Fruit fly (Drosophila melanogaster) whole organism, prepupa: ENCODE data around the gene GABPI.
A peak's percentile ranks its signal among the peaks of the same experiment; 100 is the strongest.

Experiments used
- Blimp-1 ChIP-seq: fragments of 200-800 bp; sonication (Bioruptor generic); optimal IDR thresholded peaks from 3 replicates; lab custom pipeline; 2017; ENCODE audit warnings: missing biosample characterization, missing genetic modification characterization, mild to moderate bottlenecking, moderate library complexity, missing genetic modification reagents
- CG10669 ChIP-seq: fragments of 200-800 bp; sonication (Bioruptor generic); optimal IDR thresholded peaks from 3 replicates; lab custom pipeline; 2018; ENCODE audit warnings: missing biosample characterization, mild to moderate bottlenecking, missing genetic modification characterization, moderate library complexity
- CG11762 ChIP-seq: fragments of 200-800 bp; sonication (Bioruptor generic); optimal IDR thresholded peaks from 3 replicates; lab custom pipeline; 2016; ENCODE audit warnings: missing biosample characterization, missing genetic modification characterization; ENCODE audit not compliant: insufficient read depth
- CG15336 ChIP-seq: fragments of 200-800 bp; sonication (Bioruptor generic); IDR thresholded peaks from 2 replicates; pipeline ENCODE4 v1.3.6; 2022; ENCODE audit warnings: missing biosample characterization, missing genetic modification characterization
- CG1621 ChIP-seq: fragments of 200-800 bp; sonication (Bioruptor generic); optimal IDR thresholded peaks from 3 replicates; lab custom pipeline; 2018; ENCODE audit warnings: missing biosample characterization, mild to moderate bottlenecking, missing genetic modification characterization
- CG16779 ChIP-seq: fragments of 200-800 bp; sonication (Bioruptor generic); optimal IDR thresholded peaks from 3 replicates; lab custom pipeline; 2017; ENCODE audit warnings: missing biosample characterization, mild to moderate bottlenecking, missing genetic modification characterization
- CG31627 ChIP-seq: fragments of 200-800 bp; sonication (Bioruptor generic); optimal IDR thresholded peaks from 3 replicates; lab custom pipeline; 2016; ENCODE audit warnings: missing biosample characterization, missing genetic modification characterization
- CG32006 ChIP-seq: fragments of 200-800 bp; sonication (Bioruptor generic); optimal IDR thresholded peaks from 3 replicates; lab custom pipeline; 2017; ENCODE audit warnings: missing biosample characterization, mild to moderate bottlenecking, missing genetic modification characterization
- CG34406 ChIP-seq: fragments of 200-800 bp; sonication (Bioruptor generic); optimal IDR thresholded peaks from 3 replicates; lab custom pipeline; 2016; ENCODE audit warnings: missing biosample characterization, missing genetic modification characterization
- CG3919 ChIP-seq: fragments of 200-800 bp; sonication (Bioruptor generic); optimal IDR thresholded peaks from 3 replicates; lab custom pipeline; 2016; ENCODE audit warnings: missing biosample characterization, missing genetic modification characterization
- CG4318 ChIP-seq: fragments of 200-800 bp; sonication (Bioruptor generic); optimal IDR thresholded peaks from 3 replicates; lab custom pipeline; 2017; ENCODE audit warnings: missing biosample characterization, mild to moderate bottlenecking, missing genetic modification characterization
- CG6276 ChIP-seq: fragments of 200-800 bp; sonication (Bioruptor generic); optimal IDR thresholded peaks from 2 replicates; lab custom pipeline; 2017; ENCODE audit warnings: missing biosample characterization, mild to moderate bottlenecking, missing genetic modification characterization
- CG6792 ChIP-seq: fragments of 200-800 bp; sonication (Bioruptor generic); optimal IDR thresholded peaks from 3 replicates; lab custom pipeline; 2016; ENCODE audit warnings: missing biosample characterization, missing genetic modification characterization
- CG6808 ChIP-seq: fragments of 200-800 bp; sonication (Bioruptor generic); optimal IDR thresholded peaks from 3 replicates; lab custom pipeline; 2017; ENCODE audit warnings: missing biosample characterization, missing genetic modification characterization, mild to moderate bottlenecking, moderate library complexity, missing genetic modification reagents
- CG7368 ChIP-seq: fragments of 200-800 bp; sonication (Bioruptor generic); optimal IDR thresholded peaks from 3 replicates; lab custom pipeline; 2016; ENCODE audit warnings: missing biosample characterization, missing genetic modification characterization
- CG8119 ChIP-seq: fragments of 200-800 bp; sonication (Bioruptor generic); IDR thresholded peaks from 3 replicates; pipeline ENCODE4 v1.3.6; 2022; ENCODE audit warnings: missing biosample characterization, missing genetic modification characterization
- Eip75B ChIP-seq: fragments of 200-800 bp; sonication (Bioruptor generic); optimal IDR thresholded peaks from 3 replicates; lab custom pipeline; 2016; ENCODE audit warnings: missing biosample characterization, missing genetic modification characterization
- Eip93F ChIP-seq: fragments of 200-800 bp; sonication (Bioruptor generic); optimal IDR thresholded peaks from 2 replicates; lab custom pipeline; 2016; ENCODE audit warnings: missing biosample characterization, mild to moderate bottlenecking, missing genetic modification characterization
- Ets21C ChIP-seq: fragments of 200-800 bp; sonication (Bioruptor generic); optimal IDR thresholded peaks from 3 replicates; lab custom pipeline; 2016; ENCODE audit warnings: missing biosample characterization, missing genetic modification characterization
- Gug ChIP-seq: fragments of 200-800 bp; sonication (Bioruptor generic); IDR thresholded peaks from 2 replicates; pipeline ENCODE4 v1.3.6; 2022; ENCODE audit warnings: missing biosample characterization, missing genetic modification characterization
- Hr39 ChIP-seq: fragments of 200-800 bp; sonication (Bioruptor generic); optimal IDR thresholded peaks from 2 replicates; lab custom pipeline; 2016; ENCODE audit warnings: missing biosample characterization, missing genetic modification characterization
- Hr4 ChIP-seq: fragments of 200-800 bp; sonication (Bioruptor generic); optimal IDR thresholded peaks from 3 replicates; lab custom pipeline; 2016; ENCODE audit warnings: missing biosample characterization, missing genetic modification characterization
- Lpt ChIP-seq: fragments of 200-800 bp; sonication (Bioruptor generic); optimal IDR thresholded peaks from 3 replicates; lab custom pipeline; 2016; ENCODE audit warnings: missing biosample characterization, missing genetic modification characterization
- Sox102F ChIP-seq: fragments of 200-800 bp; sonication (Bioruptor generic); optimal IDR thresholded peaks from 2 replicates; lab custom pipeline; 2016; ENCODE audit warnings: missing biosample characterization, mild to moderate bottlenecking, missing genetic modification characterization
- Sox15 ChIP-seq: fragments of 200-800 bp; sonication (Bioruptor generic); optimal IDR thresholded peaks from 3 replicates; lab custom pipeline; 2016; ENCODE audit warnings: missing biosample characterization, missing genetic modification characterization
- acj6 ChIP-seq: fragments of 200-800 bp; sonication (Bioruptor generic); optimal IDR thresholded peaks from 3 replicates; lab custom pipeline; 2016; ENCODE audit warnings: missing biosample characterization, missing genetic modification characterization
- dsx ChIP-seq: fragments of 200-800 bp; optimal IDR thresholded peaks from 3 replicates; lab custom pipeline; 2019; ENCODE audit warnings: missing biosample characterization, mild to moderate bottlenecking, missing genetic modification characterization, moderate library complexity; ENCODE audit not compliant: poor library complexity, severe bottlenecking
- esn ChIP-seq: fragments of 200-800 bp; sonication (Bioruptor generic); optimal IDR thresholded peaks from 2 replicates; lab custom pipeline; 2016; ENCODE audit warnings: missing biosample characterization, mild to moderate bottlenecking, missing genetic modification characterization, moderate library complexity
- fd85E ChIP-seq: fragments of 200-800 bp; sonication (Bioruptor generic); optimal IDR thresholded peaks from 3 replicates; lab custom pipeline; 2016; ENCODE audit warnings: missing biosample characterization, missing genetic modification characterization
- fkh ChIP-seq: fragments of 200-800 bp; sonication (Bioruptor generic); optimal IDR thresholded peaks from 3 replicates; lab custom pipeline; 2017; ENCODE audit warnings: missing biosample characterization, mild to moderate bottlenecking, missing genetic modification characterization, moderate library complexity
- net ChIP-seq: fragments of 200-800 bp; sonication (Bioruptor generic); optimal IDR thresholded peaks from 3 replicates; lab custom pipeline; 2016; ENCODE audit warnings: missing biosample characterization, missing genetic modification characterization
- pdm3 ChIP-seq: fragments of 200-800 bp; sonication (Bioruptor generic); optimal IDR thresholded peaks from 3 replicates; lab custom pipeline; 2016; ENCODE audit warnings: missing biosample characterization, missing genetic modification characterization
- spab ChIP-seq: fragments of 200-800 bp; sonication (Bioruptor generic); optimal IDR thresholded peaks from 2 replicates; lab custom pipeline; 2017; ENCODE audit warnings: missing biosample characterization, mild to moderate bottlenecking, missing genetic modification characterization, missing genetic modification reagents
- ss ChIP-seq, 2 experiments: fragments of 200-800 bp; sonication (Bioruptor generic); optimal IDR thresholded peaks; 2 replicates in 1 of 2; 3 replicates in 1 of 2; lab custom pipeline; 2017 to 2018; ENCODE audit warnings: mild to moderate bottlenecking in 2 of 2, missing biosample characterization in 2 of 2, missing genetic modification characterization in 2 of 2, moderate library complexity in 1 of 2
- svp ChIP-seq: fragments of 200-800 bp; sonication (Bioruptor generic); peaks from one replicate; lab custom pipeline; 2016; ENCODE audit warnings: missing biosample characterization, missing genetic modification characterization
- topi ChIP-seq: fragments of 200-800 bp; sonication (Bioruptor generic); optimal IDR thresholded peaks from 3 replicates; lab custom pipeline; 2016; ENCODE audit warnings: missing biosample characterization, missing genetic modification characterization
- vri ChIP-seq: fragments of 200-800 bp; sonication (Bioruptor generic); optimal IDR thresholded peaks from 3 replicates; lab custom pipeline; 2016; ENCODE audit warnings: missing biosample characterization, mild to moderate bottlenecking, missing genetic modification characterization

Gene GABPI

dm6 chr2L:3039774-3040173 is 9.4 kb downstream of the GABPI start, which contains the start of the genes cnir and CG17221 (continued):
- TF ChIP-seq CG31627 (GFP tag; lab: Kevin White, UChicago) (peak; percentile 74), Sox15 (peak; percentile 37), CG6808 (GFP tag; lab: Kevin White, UChicago) (no peak), fkh (GFP tag; lab: Kevin White, UChicago) (peak; percentile 96), CG10669 (GFP tag; lab: Kevin White, UChicago) (peak; percentile 47), pdm3 (GFP tag; lab: Kevin White, UChicago) (peak; percentile 72), ss (GFP tag; optimal IDR thresholded peaks at IDR 0.05; lab: Kevin White, UChicago) (peak in 1 of 2 experiments; percentile 43), CG11762 (GFP tag; lab: Kevin White, UChicago) (peak; percentile 57), Ets21C (GFP tag; lab: Kevin White, UChicago) (peak; percentile 72), spab (GFP tag; lab: Kevin White, UChicago) (no peak), net (GFP tag; lab: Kevin White, UChicago) (peak; percentile 46), topi (GFP tag; lab: Kevin White, UChicago) (peak; percentile 72), CG32006 (GFP tag; lab: Kevin White, UChicago) (no peak), CG16779 (tag; lab: Kevin White, UChicago) (no peak), fd85E (GFP tag; lab: Kevin White, UChicago) (no peak), CG1621 (tag; lab: Kevin White, UChicago) (peak; percentile 3), CG8119 (GFP tag; lab: Robert Waterston, UW) (no peak), CG34406 (GFP tag; lab: Kevin White, UChicago) (peak; percentile 48), acj6 (GFP tag; lab: Kevin White, UChicago) (peak; percentile 72), CG3919 (GFP tag; lab: Kevin White, UChicago) (peak; percentile 73), dsx (no peak), Sox102F (GFP tag; lab: Kevin White, UChicago) (peak; percentile 73), CG7368 (GFP tag; lab: Kevin White, UChicago) (peak; percentile 41), Hr39 (peak; percentile 76), CG4318 (GFP tag; lab: Kevin White, UChicago) (no peak), CG15336 (GFP tag; lab: Robert Waterston, UW) (0 out of 2 replicates have a peak, but pooled peaks have one; percentile 33), CG6792 (GFP tag; lab: Kevin White, UChicago) (peak; percentile 57), esn (GFP tag; lab: Kevin White, UChicago) (peak; percentile 83), Lpt (GFP tag; lab: Kevin White, UChicago) (no peak), Eip93F (GFP tag; lab: Kevin White, UChicago) (no peak), vri (GFP tag; lab: Kevin White, UChicago) (peak; percentile 93), CG6276 (no peak)

DNA sequence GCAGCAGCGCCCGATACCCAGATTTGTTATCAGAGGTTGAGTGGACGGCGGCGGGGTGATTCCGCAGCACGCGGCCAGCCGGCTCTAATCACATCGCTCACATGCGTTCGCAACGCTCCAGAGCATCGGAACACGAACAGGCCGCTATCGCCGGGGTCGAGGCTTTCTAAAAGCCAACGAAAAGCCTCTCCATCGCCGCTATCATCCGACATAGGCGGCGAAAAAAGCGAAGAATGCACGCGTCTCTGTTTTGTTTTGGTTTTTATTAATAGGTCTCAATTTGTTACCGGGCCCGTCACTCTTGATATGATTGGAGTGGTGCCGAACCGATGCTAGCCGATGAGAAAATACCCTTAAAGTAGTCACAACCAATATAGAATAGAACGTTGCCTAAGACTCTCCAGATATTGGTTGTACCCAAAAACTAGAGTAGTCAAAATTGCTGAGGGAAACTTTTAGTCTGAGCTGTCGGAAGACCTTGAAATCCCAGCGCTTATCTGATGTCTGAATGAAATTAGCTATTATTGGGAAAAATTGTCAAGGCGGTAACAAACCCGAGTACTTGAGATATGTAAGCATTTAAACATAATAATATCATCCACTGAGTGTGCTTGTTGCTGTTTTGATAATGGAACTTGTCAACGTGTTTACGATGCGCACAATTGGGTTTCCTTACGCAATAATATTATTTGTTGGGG is 11.7 kb downstream of the GABPI start, which contains the start of gene CG17261:
CG17261 (plus strand) TSS at position 634 of the 698 bp plus-strand sequence.
- TF ChIP-seq Blimp-1 (GFP tag; lab: Kevin White, UChicago) = no peak
- TF ChIP-seq svp (GFP tag; lab: Kevin White, UChicago) = peak; percentile 86
- peak; percentile 64 for TF ChIP-seq vri (GFP tag; lab: Kevin White, UChicago)

DNA sequence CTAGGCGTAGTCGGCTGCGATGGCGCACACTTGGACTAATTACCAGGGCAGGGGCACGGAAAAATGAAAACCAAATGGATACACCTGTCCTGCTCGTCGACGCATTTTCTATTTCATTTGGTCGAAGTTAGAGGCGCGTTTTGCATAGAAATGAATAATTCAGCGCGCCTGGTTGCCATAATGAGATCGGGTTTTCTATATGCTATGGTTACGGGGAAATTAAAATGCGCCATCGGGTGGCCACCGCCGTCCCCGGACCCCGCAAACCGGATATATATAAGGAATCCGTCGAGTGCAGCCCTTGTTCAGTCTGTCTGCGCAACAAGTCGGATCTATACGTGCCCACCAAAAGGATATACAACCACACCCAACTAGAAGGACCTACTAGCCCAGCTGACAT is 13.3 kb downstream of the GABPI start, which contains the start of gene FASN2:
FASN2 (plus strand) TSS at position 301 of the 400 bp plus-strand sequence.
- TF ChIP-seq Gug (GFP tag; lab: Robert Waterston, UW) = no peak
- no peak for TF ChIP-seq Eip75B (GFP tag; lab: Kevin White, UChicago)
- no peak for TF ChIP-seq CG32006 (GFP tag; lab: Kevin White, UChicago)
- no peak for TF ChIP-seq Blimp-1 (GFP tag; lab: Kevin White, UChicago)
- TF ChIP-seq Hr4 (GFP tag; lab: Kevin White, UChicago) = no peak
